Fruit fly (Drosophila melanogaster) Kc167 (cell line): ENCODE data around the gene Pp1-87B.

Experiments
- Myc ChIP-seq: fragments of >200 bp; optimal IDR thresholded peaks from 2 replicates; lab custom pipeline; 2017; ENCODE audit warnings: missing external identifiers
- Sin3A ChIP-seq: fragments of >200 bp; optimal IDR thresholded peaks from 2 replicates; lab custom pipeline; 2018; ENCODE audit warnings: missing external identifiers
- h ChIP-seq: fragments of >200 bp; optimal IDR thresholded peaks from 3 replicates; lab custom pipeline; 2018; ENCODE audit warnings: missing external identifiers
- insv ChIP-seq: fragments of >200 bp; optimal IDR thresholded peaks from 3 replicates; lab custom pipeline; 2018; ENCODE audit warnings: missing external identifiers
- psq ChIP-seq: fragments of >200 bp; optimal IDR thresholded peaks from 2 replicates; lab custom pipeline; 2017; ENCODE audit warnings: missing external identifiers
- ttk ChIP-seq: sonication (Bioruptor generic); optimal IDR thresholded peaks from 2 replicates; lab custom pipeline; 2017; ENCODE audit warnings: missing external identifiers

Gene Pp1-87B

DNA sequence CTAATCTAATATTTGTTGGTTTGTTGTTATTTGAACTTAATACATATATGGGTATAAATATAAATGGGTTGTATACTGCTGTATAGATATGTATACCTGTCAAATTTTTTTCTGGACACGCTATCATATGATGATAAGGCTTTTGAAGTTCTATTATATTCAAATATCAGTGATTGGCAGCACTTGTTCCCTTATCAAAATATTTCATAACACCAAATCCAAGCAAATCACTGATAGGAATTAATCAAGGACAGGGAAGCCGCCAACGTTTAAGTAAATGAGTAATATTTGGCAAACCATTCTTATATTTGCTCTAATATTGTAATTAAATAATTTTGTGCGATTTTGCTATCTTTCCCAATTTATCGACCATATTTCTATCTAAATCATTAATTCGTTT, 46.5 kb downstream of the Pp1-87B start:
- TF ChIP-seq insv (lab: Kevin White, UChicago): no peak

DNA sequence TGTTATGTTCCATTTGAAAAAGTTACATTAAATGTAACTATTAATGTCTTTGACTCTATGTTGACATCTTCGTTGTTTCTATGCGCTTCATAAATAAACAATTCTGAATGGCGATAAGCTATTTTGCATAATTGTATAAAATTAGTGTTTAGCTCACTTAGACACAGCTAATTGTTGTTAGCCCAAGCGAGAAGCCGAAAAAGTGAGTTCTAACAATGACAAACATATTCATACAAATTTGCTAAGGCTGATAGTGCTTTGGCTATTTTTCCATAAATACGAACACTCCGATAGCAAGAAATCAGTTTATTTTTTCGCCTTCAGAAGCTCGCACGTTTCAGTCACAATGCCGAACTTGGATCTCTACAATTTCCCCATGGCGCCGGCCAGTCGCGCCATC, 47.5 kb downstream of the Pp1-87B start, which contains the start of gene GstD7:
TSS of gene GstD7 (plus strand) at position 301 of the 400 bp plus-strand sequence.
- TF ChIP-seq h (lab: Kevin White, UChicago): no peak
- no peak for TF ChIP-seq Myc (lab: Kevin White, UChicago)
- no peak for TF ChIP-seq psq (lab: Kevin White, UChicago)
- TF ChIP-seq Sin3A (lab: Kevin White, UChicago): no peak
- no peak for TF ChIP-seq ttk (lab: Kevin White, UChicago)
- TF ChIP-seq insv (lab: Kevin White, UChicago): no peak

DNA sequence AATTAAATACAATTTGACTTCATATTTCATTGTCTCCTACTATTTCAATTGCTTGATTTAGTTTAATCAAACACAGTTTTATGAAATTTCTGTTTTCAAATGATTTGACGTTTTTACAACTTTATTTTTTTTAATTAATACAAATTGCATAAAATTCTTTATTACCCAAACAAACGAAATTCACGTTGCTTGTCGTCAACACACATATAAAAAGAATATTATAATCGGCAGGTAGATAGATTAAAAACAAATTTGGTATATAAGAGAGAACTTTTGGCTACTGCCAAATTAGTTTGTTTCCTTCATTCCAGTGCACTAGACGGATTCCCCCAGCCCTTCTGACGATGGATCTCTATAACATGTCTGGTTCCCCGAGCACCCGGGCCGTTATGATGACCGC, 48.9 kb downstream of the Pp1-87B start, which contains the start of gene GstD6:
TSS of gene GstD6 (plus strand) at position 301 of the 400 bp plus-strand sequence.
- TF ChIP-seq psq (lab: Kevin White, UChicago) (no peak), h (lab: Kevin White, UChicago) (no peak), ttk (lab: Kevin White, UChicago) (no peak), Myc (lab: Kevin White, UChicago) (no peak), Sin3A (lab: Kevin White, UChicago) (no peak), insv (lab: Kevin White, UChicago) (no peak)

DNA sequence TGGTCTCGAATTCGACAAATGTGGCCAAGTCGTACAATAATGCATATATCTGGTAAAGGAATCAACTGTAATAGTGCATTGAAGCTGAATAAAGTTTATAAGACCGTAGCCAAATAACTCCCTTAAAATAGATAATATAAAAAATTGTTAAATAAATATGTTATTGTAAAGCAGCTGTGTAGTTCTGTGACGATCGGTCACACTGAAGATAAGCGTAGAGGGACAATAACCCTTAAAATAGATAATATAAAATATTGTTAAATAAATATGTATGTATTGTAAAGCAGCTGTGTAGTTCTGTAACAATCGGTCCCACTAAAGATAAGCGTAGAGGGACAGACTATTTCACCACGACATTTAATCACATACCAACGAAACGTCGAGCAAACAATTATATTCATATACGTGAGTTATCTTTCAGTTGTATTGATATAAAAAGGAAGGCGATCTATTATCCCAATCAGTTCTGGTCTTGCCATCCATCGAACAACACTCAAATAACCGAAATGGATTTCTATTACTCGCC, 50.4 kb downstream of the Pp1-87B start, which contains the start of gene GstD5:
TSS of gene GstD5 (plus strand) at position 476 of the 526 bp plus-strand sequence.
- no peak for TF ChIP-seq ttk (lab: Kevin White, UChicago)
- no peak for TF ChIP-seq Myc (lab: Kevin White, UChicago)
- no peak for TF ChIP-seq psq (lab: Kevin White, UChicago)
- no peak for TF ChIP-seq Sin3A (lab: Kevin White, UChicago)
- TF ChIP-seq insv (lab: Kevin White, UChicago): no peak
- TF ChIP-seq h (lab: Kevin White, UChicago): no peak

dm6 chr3R:12373800-12374199, 51.9 kb downstream of the Pp1-87B start, which contains the start of gene GstD4:
GstD4 (plus strand) TSS chr3R:12374100.
- TF ChIP-seq h (lab: Kevin White, UChicago): no peak
- no peak for TF ChIP-seq Myc (lab: Kevin White, UChicago)
- TF ChIP-seq Sin3A (lab: Kevin White, UChicago): no peak
- no peak for TF ChIP-seq insv (lab: Kevin White, UChicago)
- no peak for TF ChIP-seq ttk (lab: Kevin White, UChicago)
- TF ChIP-seq psq (lab: Kevin White, UChicago): no peak
